Fruit fly (Drosophila melanogaster) whole organism, prepupa: ENCODE measurements around the gene CG32590.
A peak's percentile ranks its signal among the peaks of the same experiment; 100 is the strongest.

Experiments
- Blimp-1 ChIP-seq: fragments of 200-800 bp; sonication (Bioruptor generic); optimal IDR thresholded peaks from 3 replicates; lab custom pipeline; 2017; ENCODE audit warnings: missing biosample characterization, missing genetic modification characterization, mild to moderate bottlenecking, moderate library complexity, missing genetic modification reagents
- CG10631 ChIP-seq: fragments of 200-800 bp; sonication (Bioruptor generic); optimal IDR thresholded peaks from 2 replicates; lab custom pipeline; 2016; ENCODE audit warnings: missing biosample characterization, missing genetic modification characterization
- CG11294 ChIP-seq: fragments of 200-800 bp; sonication (Bioruptor generic); IDR thresholded peaks from 2 replicates; pipeline ENCODE4 v1.3.6; 2022; ENCODE audit warnings: missing biosample characterization, missing genetic modification characterization
- CG11762 ChIP-seq: fragments of 200-800 bp; sonication (Bioruptor generic); optimal IDR thresholded peaks from 3 replicates; lab custom pipeline; 2016; ENCODE audit warnings: missing biosample characterization, missing genetic modification characterization; ENCODE audit not compliant: insufficient read depth
- CG11902 ChIP-seq: fragments of 200-800 bp; sonication (Bioruptor generic); optimal IDR thresholded peaks from 3 replicates; lab custom pipeline; 2016; ENCODE audit warnings: missing biosample characterization, missing genetic modification characterization
- CG15336 ChIP-seq: fragments of 200-800 bp; sonication (Bioruptor generic); IDR thresholded peaks from 2 replicates; pipeline ENCODE4 v1.3.6; 2022; ENCODE audit warnings: missing biosample characterization, missing genetic modification characterization
- CG1621 ChIP-seq: fragments of 200-800 bp; sonication (Bioruptor generic); optimal IDR thresholded peaks from 3 replicates; lab custom pipeline; 2018; ENCODE audit warnings: missing biosample characterization, mild to moderate bottlenecking, missing genetic modification characterization
- CG16779 ChIP-seq: fragments of 200-800 bp; sonication (Bioruptor generic); optimal IDR thresholded peaks from 3 replicates; lab custom pipeline; 2017; ENCODE audit warnings: missing biosample characterization, mild to moderate bottlenecking, missing genetic modification characterization
- CG3032 ChIP-seq: fragments of 200-800 bp; optimal IDR thresholded peaks from 2 replicates; lab custom pipeline; 2019; ENCODE audit warnings: missing biosample characterization, mild to moderate bottlenecking, missing genetic modification characterization, moderate library complexity
- CG32006 ChIP-seq: fragments of 200-800 bp; sonication (Bioruptor generic); optimal IDR thresholded peaks from 3 replicates; lab custom pipeline; 2017; ENCODE audit warnings: missing biosample characterization, mild to moderate bottlenecking, missing genetic modification characterization
- CG6276 ChIP-seq: fragments of 200-800 bp; sonication (Bioruptor generic); optimal IDR thresholded peaks from 2 replicates; lab custom pipeline; 2017; ENCODE audit warnings: missing biosample characterization, mild to moderate bottlenecking, missing genetic modification characterization
- CG6792 ChIP-seq: fragments of 200-800 bp; sonication (Bioruptor generic); optimal IDR thresholded peaks from 3 replicates; lab custom pipeline; 2016; ENCODE audit warnings: missing biosample characterization, missing genetic modification characterization
- CG6808 ChIP-seq: fragments of 200-800 bp; sonication (Bioruptor generic); optimal IDR thresholded peaks from 3 replicates; lab custom pipeline; 2017; ENCODE audit warnings: missing biosample characterization, missing genetic modification characterization, mild to moderate bottlenecking, moderate library complexity, missing genetic modification reagents
- CG7368 ChIP-seq: fragments of 200-800 bp; sonication (Bioruptor generic); optimal IDR thresholded peaks from 3 replicates; lab custom pipeline; 2016; ENCODE audit warnings: missing biosample characterization, missing genetic modification characterization
- CG8119 ChIP-seq: fragments of 200-800 bp; sonication (Bioruptor generic); IDR thresholded peaks from 3 replicates; pipeline ENCODE4 v1.3.6; 2022; ENCODE audit warnings: missing biosample characterization, missing genetic modification characterization
- CG8319 ChIP-seq: fragments of 200-800 bp; sonication (Bioruptor generic); optimal IDR thresholded peaks from 3 replicates; lab custom pipeline; 2016; ENCODE audit warnings: missing biosample characterization, missing genetic modification characterization
- CG8632 ChIP-seq: fragments of 200-800 bp; sonication (Bioruptor generic); optimal IDR thresholded peaks from 3 replicates; lab custom pipeline; 2016; ENCODE audit warnings: missing biosample characterization, missing genetic modification characterization
- CG9139 ChIP-seq: fragments of 200-800 bp; sonication (Bioruptor generic); optimal IDR thresholded peaks from 3 replicates; lab custom pipeline; 2017; ENCODE audit warnings: missing biosample characterization, mild to moderate bottlenecking, missing genetic modification characterization
- Eip75B ChIP-seq: fragments of 200-800 bp; sonication (Bioruptor generic); optimal IDR thresholded peaks from 3 replicates; lab custom pipeline; 2016; ENCODE audit warnings: missing biosample characterization, missing genetic modification characterization
- Eip78C ChIP-seq: fragments of 200-800 bp; sonication (Bioruptor generic); peaks from one replicate; lab custom pipeline; 2016; ENCODE audit warnings: missing biosample characterization, missing genetic modification characterization
- Ets21C ChIP-seq: fragments of 200-800 bp; sonication (Bioruptor generic); optimal IDR thresholded peaks from 3 replicates; lab custom pipeline; 2016; ENCODE audit warnings: missing biosample characterization, missing genetic modification characterization
- Ets96B ChIP-seq: fragments of 200-800 bp; optimal IDR thresholded peaks from 2 replicates; lab custom pipeline; 2019; ENCODE audit warnings: missing biosample characterization, mild to moderate bottlenecking, missing genetic modification characterization, moderate library complexity
- Hr39 ChIP-seq: fragments of 200-800 bp; sonication (Bioruptor generic); optimal IDR thresholded peaks from 2 replicates; lab custom pipeline; 2016; ENCODE audit warnings: missing biosample characterization, missing genetic modification characterization
- Lpt ChIP-seq: fragments of 200-800 bp; sonication (Bioruptor generic); optimal IDR thresholded peaks from 3 replicates; lab custom pipeline; 2016; ENCODE audit warnings: missing biosample characterization, missing genetic modification characterization
- Met ChIP-seq: fragments of 200-800 bp; sonication (Bioruptor generic); optimal IDR thresholded peaks from 3 replicates; lab custom pipeline; 2016; ENCODE audit warnings: missing biosample characterization, missing genetic modification characterization
- OdsH ChIP-seq: fragments of 200-800 bp; sonication (Bioruptor generic); optimal IDR thresholded peaks from 3 replicates; lab custom pipeline; 2016; ENCODE audit warnings: missing biosample characterization, missing genetic modification characterization
- Smox ChIP-seq: fragments of 200-800 bp; sonication (Bioruptor generic); optimal IDR thresholded peaks from 3 replicates; lab custom pipeline; 2016; ENCODE audit warnings: missing biosample characterization, missing genetic modification characterization
- Sox102F ChIP-seq: fragments of 200-800 bp; sonication (Bioruptor generic); optimal IDR thresholded peaks from 2 replicates; lab custom pipeline; 2016; ENCODE audit warnings: missing biosample characterization, mild to moderate bottlenecking, missing genetic modification characterization
- Sox14 ChIP-seq: fragments of 200-800 bp; sonication (Bioruptor generic); optimal IDR thresholded peaks from 3 replicates; lab custom pipeline; 2016; ENCODE audit warnings: missing biosample characterization, missing genetic modification characterization
- Sox15 ChIP-seq: fragments of 200-800 bp; sonication (Bioruptor generic); optimal IDR thresholded peaks from 3 replicates; lab custom pipeline; 2016; ENCODE audit warnings: missing biosample characterization, missing genetic modification characterization
- achi ChIP-seq: fragments of 200-800 bp; sonication (Bioruptor generic); optimal IDR thresholded peaks from 3 replicates; lab custom pipeline; 2016; ENCODE audit warnings: missing biosample characterization, missing genetic modification characterization
- acj6 ChIP-seq: fragments of 200-800 bp; sonication (Bioruptor generic); optimal IDR thresholded peaks from 3 replicates; lab custom pipeline; 2016; ENCODE audit warnings: missing biosample characterization, missing genetic modification characterization
- cyc ChIP-seq: fragments of 200-800 bp; sonication (Bioruptor generic); optimal IDR thresholded peaks from 3 replicates; lab custom pipeline; 2016; ENCODE audit warnings: missing biosample characterization, missing genetic modification characterization
- dac ChIP-seq: fragments of 200-800 bp; sonication (Bioruptor generic); optimal IDR thresholded peaks from 2 replicates; lab custom pipeline; 2017; ENCODE audit warnings: missing biosample characterization, mild to moderate bottlenecking, missing genetic modification characterization
- dsx ChIP-seq: fragments of 200-800 bp; optimal IDR thresholded peaks from 3 replicates; lab custom pipeline; 2019; ENCODE audit warnings: missing biosample characterization, mild to moderate bottlenecking, missing genetic modification characterization, moderate library complexity; ENCODE audit not compliant: poor library complexity, severe bottlenecking
- fd59A ChIP-seq: fragments of 200-800 bp; sonication (Bioruptor generic); optimal IDR thresholded peaks from 2 replicates; lab custom pipeline; 2017; ENCODE audit warnings: missing biosample characterization, mild to moderate bottlenecking, missing genetic modification characterization, missing genetic modification reagents
- fd85E ChIP-seq: fragments of 200-800 bp; sonication (Bioruptor generic); optimal IDR thresholded peaks from 3 replicates; lab custom pipeline; 2016; ENCODE audit warnings: missing biosample characterization, missing genetic modification characterization
- fkh ChIP-seq: fragments of 200-800 bp; sonication (Bioruptor generic); optimal IDR thresholded peaks from 3 replicates; lab custom pipeline; 2017; ENCODE audit warnings: missing biosample characterization, mild to moderate bottlenecking, missing genetic modification characterization, moderate library complexity
- pdm3 ChIP-seq: fragments of 200-800 bp; sonication (Bioruptor generic); optimal IDR thresholded peaks from 3 replicates; lab custom pipeline; 2016; ENCODE audit warnings: missing biosample characterization, missing genetic modification characterization
- salr ChIP-seq, 2 experiments: fragments of 200-800 bp; sonication (Bioruptor generic); optimal IDR thresholded peaks; 3 replicates each; lab custom pipeline; 2016 to 2018; ENCODE audit warnings: missing biosample characterization in 2 of 2, missing genetic modification characterization in 2 of 2, mild to moderate bottlenecking in 1 of 2
- spab ChIP-seq: fragments of 200-800 bp; sonication (Bioruptor generic); optimal IDR thresholded peaks from 2 replicates; lab custom pipeline; 2017; ENCODE audit warnings: missing biosample characterization, mild to moderate bottlenecking, missing genetic modification characterization, missing genetic modification reagents
- ss ChIP-seq, 2 experiments: fragments of 200-800 bp; sonication (Bioruptor generic); optimal IDR thresholded peaks; 2 replicates in 1 of 2; 3 replicates in 1 of 2; lab custom pipeline; 2017 to 2018; ENCODE audit warnings: mild to moderate bottlenecking in 2 of 2, missing biosample characterization in 2 of 2, missing genetic modification characterization in 2 of 2, moderate library complexity in 1 of 2
- svp ChIP-seq: fragments of 200-800 bp; sonication (Bioruptor generic); peaks from one replicate; lab custom pipeline; 2016; ENCODE audit warnings: missing biosample characterization, missing genetic modification characterization
- topi ChIP-seq: fragments of 200-800 bp; sonication (Bioruptor generic); optimal IDR thresholded peaks from 3 replicates; lab custom pipeline; 2016; ENCODE audit warnings: missing biosample characterization, missing genetic modification characterization
- vri ChIP-seq: fragments of 200-800 bp; sonication (Bioruptor generic); optimal IDR thresholded peaks from 3 replicates; lab custom pipeline; 2016; ENCODE audit warnings: missing biosample characterization, mild to moderate bottlenecking, missing genetic modification characterization

The CG32590 gene

DNA sequence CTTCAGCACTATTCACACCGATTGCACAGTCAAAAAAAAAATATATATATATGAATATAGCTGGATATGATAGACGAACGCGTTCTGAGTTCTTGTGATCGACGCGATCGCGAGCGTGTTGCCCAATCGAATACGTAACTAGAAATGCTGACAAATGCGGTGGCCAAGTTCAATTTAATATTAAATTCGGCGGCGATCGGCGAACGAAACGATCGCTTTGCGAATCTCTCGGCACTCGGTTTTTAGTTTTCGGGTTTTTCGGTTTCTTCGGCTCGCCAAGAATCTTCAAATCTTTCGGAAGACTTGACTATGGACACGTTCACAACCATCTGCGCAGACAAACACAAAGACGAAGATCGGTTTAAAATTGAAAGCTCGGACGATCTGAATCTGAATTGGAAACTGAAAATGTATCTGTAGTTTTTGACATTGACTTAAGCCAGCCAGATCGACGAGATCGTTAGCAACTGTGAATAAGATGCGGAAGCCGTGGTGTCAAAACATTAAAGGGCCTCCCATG is 14.3 kb upstream of the CG32590 start, which contains the start of gene CG9521:
TSS of gene CG9521 (minus strand) at position 117 of the 520 bp plus-strand sequence.
- no peak for TF ChIP-seq CG11294 (GFP tag; lab: Robert Waterston, UW)

dm6 chrX:14850069-14850468 is 11.2 kb upstream of the CG32590 start:
- no peak for TF ChIP-seq pdm3 (GFP tag; lab: Kevin White, UChicago)
- no peak for TF ChIP-seq Ets21C
- TF ChIP-seq Met: no peak
- no peak for TF ChIP-seq CG3032
- TF ChIP-seq Lpt: no peak
- TF ChIP-seq acj6 (GFP tag; lab: Kevin White, UChicago): no peak
- no peak for TF ChIP-seq vri (GFP tag; lab: Kevin White, UChicago)
- TF ChIP-seq fkh (GFP tag; lab: Kevin White, UChicago): no peak
- TF ChIP-seq Sox15 (GFP tag; lab: Kevin White, UChicago): no peak
- no peak for TF ChIP-seq achi
- TF ChIP-seq CG15336: no peak
- no peak for TF ChIP-seq CG11902 (GFP tag; lab: Kevin White, UChicago)

DNA sequence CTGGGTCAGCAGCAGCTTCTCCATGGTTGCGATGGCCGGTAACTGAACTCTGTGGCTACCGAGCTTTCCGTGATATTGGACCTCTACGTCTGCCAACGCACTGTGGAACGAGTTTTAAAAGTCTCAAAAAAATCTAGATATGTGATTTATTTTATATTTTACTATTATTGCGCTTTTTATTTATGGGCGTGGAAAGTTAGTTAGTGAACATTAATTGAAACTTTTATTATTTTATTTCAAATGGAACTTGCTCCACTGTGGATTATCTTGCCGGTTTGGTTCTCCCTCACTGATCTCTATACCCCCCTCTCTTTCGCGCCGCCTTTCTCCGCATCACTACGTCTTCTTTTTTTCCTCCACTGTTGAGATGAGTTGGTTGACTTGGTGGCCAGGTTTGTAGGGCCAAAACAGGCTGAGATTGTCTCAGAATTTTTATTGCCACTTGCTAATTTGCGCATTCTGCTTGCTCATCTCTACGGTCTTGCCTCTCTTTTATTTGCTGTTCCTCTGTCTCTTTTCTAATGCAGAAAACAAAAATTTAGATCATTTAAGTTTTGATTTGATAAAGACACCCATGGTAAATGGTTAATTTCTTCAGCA is 9.9 kb upstream of the CG32590 start, which contains the start of gene CG9522:
TSS of gene CG9522 (minus strand) at position 54 of the 600 bp plus-strand sequence.
- peak; percentile 88 for TF ChIP-seq OdsH (GFP tag; lab: Kevin White, UChicago)
- peak; percentile 85 for TF ChIP-seq topi (GFP tag; lab: Kevin White, UChicago)
- TF ChIP-seq acj6 (GFP tag; lab: Kevin White, UChicago): peak; percentile 89
- TF ChIP-seq Sox14 (GFP tag; lab: Kevin White, UChicago): peak; percentile 86
- TF ChIP-seq CG7368 (GFP tag; lab: Kevin White, UChicago): peak; percentile 70
- peak; percentile 86 for TF ChIP-seq pdm3 (GFP tag; lab: Kevin White, UChicago)
- peak; percentile 53 for TF ChIP-seq Ets21C
- TF ChIP-seq Sox102F (GFP tag; lab: Kevin White, UChicago): peak; percentile 79
- peak; percentile 86 for TF ChIP-seq CG6792 (GFP tag; lab: Kevin White, UChicago)
- TF ChIP-seq fkh (GFP tag; lab: Kevin White, UChicago): no peak
- TF ChIP-seq fd85E (GFP tag; lab: Kevin White, UChicago): peak; percentile 11
- TF ChIP-seq Sox15 (GFP tag; lab: Kevin White, UChicago): peak; percentile 61
- TF ChIP-seq CG32006 (GFP tag; lab: Kevin White, UChicago): peak; percentile 92
- TF ChIP-seq CG3032: peak; percentile 75
- peak; percentile 76 for TF ChIP-seq fd59A (GFP tag; lab: Kevin White, UChicago)
- peak; percentile 86 for TF ChIP-seq CG6808 (GFP tag; lab: Kevin White, UChicago)
- peak; percentile 74 for TF ChIP-seq Smox (GFP tag; lab: Kevin White, UChicago)
- peak; percentile 70 for TF ChIP-seq spab (GFP tag; lab: Kevin White, UChicago)
- TF ChIP-seq CG1621 (tag; lab: Kevin White, UChicago): peak; percentile 78
- peak; percentile 87 for TF ChIP-seq Lpt
- peak; percentile 21 for TF ChIP-seq Blimp-1 (GFP tag; lab: Kevin White, UChicago)
- TF ChIP-seq Hr39 (GFP tag; lab: Kevin White, UChicago): peak; percentile 65
- TF ChIP-seq dac (GFP tag; lab: Kevin White, UChicago): peak; percentile 63
- TF ChIP-seq CG8632 (GFP tag; lab: Kevin White, UChicago): peak; percentile 80
- TF ChIP-seq CG10631 (GFP tag; lab: Kevin White, UChicago): peak; percentile 90
- TF ChIP-seq CG11294 (GFP tag; lab: Robert Waterston, UW): peak; percentile 66
- peak; percentile 76 for TF ChIP-seq CG8319 (GFP tag; lab: Kevin White, UChicago)
- TF ChIP-seq CG8119: peak; percentile 90
- peak; percentile 85 for TF ChIP-seq Ets96B (tag; lab: Kevin White, UChicago)
- TF ChIP-seq svp (GFP tag; lab: Kevin White, UChicago): peak; percentile 85
- peak; percentile 98 for TF ChIP-seq Eip78C (GFP tag; lab: Kevin White, UChicago)
- TF ChIP-seq CG11902 (GFP tag; lab: Kevin White, UChicago): peak; percentile 49
- TF ChIP-seq CG15336: peak; percentile 92
- peak; percentile 52 to 85 for TF ChIP-seq salr (GFP tag; optimal IDR thresholded peaks at IDR 0.05; lab: Kevin White, UChicago)
- TF ChIP-seq CG11762 (GFP tag; lab: Kevin White, UChicago): peak; percentile 85
- peak; percentile 89 for TF ChIP-seq CG6276 (GFP tag; lab: Kevin White, UChicago)
- TF ChIP-seq ss (GFP tag; optimal IDR thresholded peaks at IDR 0.05; lab: Kevin White, UChicago): peak; percentile 85
- TF ChIP-seq cyc (GFP tag; lab: Kevin White, UChicago): peak; percentile 76
- TF ChIP-seq dsx: peak; percentile 81
- peak; percentile 90 for TF ChIP-seq Eip75B
- TF ChIP-seq CG9139 (GFP tag; lab: Kevin White, UChicago): peak; percentile 82
- TF ChIP-seq CG16779 (tag; lab: Kevin White, UChicago): peak; percentile 70
